Fruit fly (Drosophila melanogaster) whole organism, wandering third instar larva: ENCODE data around the gene Phf5a.
A peak's percentile ranks its signal among the peaks of the same experiment; 100 is the strongest.

ENCODE experiments used
- Abd-B ChIP-seq: fragments of >200 bp; optimal IDR thresholded peaks from 2 replicates; lab custom pipeline; 2017; ENCODE audit warnings: missing biosample characterization, missing genetic modification characterization
- CG9705 ChIP-seq: fragments of 200-800 bp; sonication (Bioruptor generic); optimal IDR thresholded peaks from 2 replicates; lab custom pipeline; 2018; ENCODE audit warnings: missing biosample characterization, mild to moderate bottlenecking, missing genetic modification characterization
- CrebA ChIP-seq: fragments of 200-800 bp; sonication (Bioruptor generic); optimal IDR thresholded peaks from 2 replicates; lab custom pipeline; 2016; ENCODE audit warnings: missing biosample characterization, mild to moderate bottlenecking, missing genetic modification characterization, borderline replicate concordance
- Dfd ChIP-seq: fragments of >200 bp; optimal IDR thresholded peaks from 2 replicates; lab custom pipeline; 2017; ENCODE audit warnings: missing biosample characterization, missing genetic modification characterization
- Dif ChIP-seq: fragments of 200-275, 200-300 bp; sonication (Bioruptor generic); optimal IDR thresholded peaks from 2 replicates; lab custom pipeline; 2018; ENCODE audit warnings: missing biosample characterization, missing genetic modification characterization; ENCODE audit not compliant: partially characterized antibody
- GATAd ChIP-seq: sonication (Bioruptor generic); optimal IDR thresholded peaks from 2 replicates; lab custom pipeline; 2016; ENCODE audit warnings: missing biosample characterization, missing genetic modification characterization
- HLH106 ChIP-seq: fragments of 200-800 bp; optimal IDR thresholded peaks from 3 replicates; lab custom pipeline; 2019; ENCODE audit warnings: missing biosample characterization, mild to moderate bottlenecking, missing genetic modification characterization, moderate library complexity
- Hnf4 ChIP-seq: fragments of 200-800 bp; sonication (Bioruptor generic); optimal IDR thresholded peaks from 2 replicates; lab custom pipeline; 2016; ENCODE audit warnings: missing biosample characterization, mild to moderate bottlenecking, missing genetic modification characterization
- Hr83 ChIP-seq: fragments of 200-300 bp; sonication (Bioruptor generic); optimal IDR thresholded peaks from 2 replicates; lab custom pipeline; 2016; ENCODE audit warnings: missing biosample characterization, mild to moderate bottlenecking, missing genetic modification characterization, moderate library complexity; ENCODE audit not compliant: poor library complexity, severe bottlenecking
- Jra ChIP-seq: sonication (Bioruptor generic); optimal IDR thresholded peaks from 2 replicates; lab custom pipeline; 2016; ENCODE audit warnings: missing biosample characterization, missing genetic modification characterization
- Mio ChIP-seq: sonication (Bioruptor generic); optimal IDR thresholded peaks from 2 replicates; lab custom pipeline; 2016; ENCODE audit warnings: missing biosample characterization, missing genetic modification characterization
- Myc ChIP-seq: fragments of >200 bp; optimal IDR thresholded peaks from 2 replicates; lab custom pipeline; 2017
- N ChIP-seq: fragments of >200 bp; optimal IDR thresholded peaks from 2 replicates; lab custom pipeline; 2018; ENCODE audit warnings: missing biosample characterization, missing external identifiers, missing genetic modification characterization
- Rel ChIP-seq, 2 experiments: fragments of 200-800 bp; sonication (Bioruptor generic) in 1 of 2; optimal IDR thresholded peaks; 2 replicates in 1 of 2; 3 replicates in 1 of 2; lab custom pipeline; 2016 to 2019; ENCODE audit warnings: mild to moderate bottlenecking in 2 of 2, missing biosample characterization in 2 of 2, missing genetic modification characterization in 2 of 2, moderate library complexity in 1 of 2
- Sp1 ChIP-seq: fragments of 200-800 bp; sonication (Bioruptor generic); optimal IDR thresholded peaks from 3 replicates; lab custom pipeline; 2019; ENCODE audit warnings: missing biosample characterization, mild to moderate bottlenecking, missing genetic modification characterization, moderate library complexity
- Vsx2 ChIP-seq: fragments of 200-300, 225-300 bp; sonication (Bioruptor generic); optimal IDR thresholded peaks from 2 replicates; lab custom pipeline; 2018; ENCODE audit warnings: missing biosample characterization, missing genetic modification characterization; ENCODE audit not compliant: partially characterized antibody
- brk ChIP-seq: fragments of 200-800 bp; sonication (Bioruptor generic); optimal IDR thresholded peaks from 2 replicates; lab custom pipeline; 2016; ENCODE audit warnings: missing biosample characterization, mild to moderate bottlenecking, missing genetic modification characterization
- dl ChIP-seq, 2 experiments: fragments of 175-275, 200-275 bp in 1 of 2; fragments of 200-275 bp in 1 of 2; sonication (Bioruptor generic); optimal IDR thresholded peaks; lab custom pipeline; 2018; ENCODE audit warnings: mild to moderate bottlenecking in 2 of 2, missing biosample characterization in 2 of 2, missing genetic modification characterization in 2 of 2, moderate library complexity in 2 of 2; ENCODE audit not compliant: partially characterized antibody in 2 of 2, insufficient read depth in 1 of 2
- dmrt93B ChIP-seq: fragments of 200-800 bp; sonication (Bioruptor generic); optimal IDR thresholded peaks from 2 replicates; lab custom pipeline; 2018; ENCODE audit warnings: missing biosample characterization, mild to moderate bottlenecking, missing genetic modification characterization
- dsf ChIP-seq: sonication (Bioruptor generic); optimal IDR thresholded peaks from 2 replicates; lab custom pipeline; 2016; ENCODE audit warnings: missing biosample characterization, missing genetic modification characterization, borderline replicate concordance
- ey ChIP-seq: fragments of 200-800 bp; sonication (Bioruptor generic); optimal IDR thresholded peaks from 2 replicates; lab custom pipeline; 2016; ENCODE audit warnings: missing biosample characterization, missing genetic modification characterization
- fru ChIP-seq: fragments of 200-800 bp; sonication (Bioruptor generic); optimal IDR thresholded peaks from 3 replicates; lab custom pipeline; 2016; ENCODE audit warnings: missing biosample characterization, mild to moderate bottlenecking, missing genetic modification characterization
- h ChIP-seq: fragments of 200-800 bp; sonication (Bioruptor generic); optimal IDR thresholded peaks from 3 replicates; lab custom pipeline; 2016; ENCODE audit warnings: missing biosample characterization, mild to moderate bottlenecking, missing genetic modification characterization
- jim ChIP-seq: fragments of 175-275, 200-325 bp; sonication (Bioruptor generic); optimal IDR thresholded peaks from 2 replicates; lab custom pipeline; 2016; ENCODE audit warnings: missing biosample characterization, mild to moderate bottlenecking, missing genetic modification characterization
- lola ChIP-seq: fragments of >200 bp; optimal IDR thresholded peaks from 2 replicates; lab custom pipeline; 2017; ENCODE audit warnings: missing biosample characterization, missing genetic modification characterization
- psq ChIP-seq: fragments of 200-800 bp; sonication (Bioruptor generic); optimal IDR thresholded peaks from 3 replicates; lab custom pipeline; 2017; ENCODE audit warnings: missing biosample characterization, mild to moderate bottlenecking, missing genetic modification characterization, moderate library complexity
- rgr ChIP-seq: fragments of 200-800 bp; sonication (Bioruptor generic); optimal IDR thresholded peaks from 3 replicates; lab custom pipeline; 2016; ENCODE audit warnings: missing biosample characterization, mild to moderate bottlenecking, missing genetic modification characterization
- sage ChIP-seq: fragments of 200-800 bp; sonication (Bioruptor generic); optimal IDR thresholded peaks from 2 replicates; lab custom pipeline; 2016; ENCODE audit warnings: missing biosample characterization, mild to moderate bottlenecking, missing genetic modification characterization
- tai ChIP-seq: sonication (Bioruptor generic); optimal IDR thresholded peaks from 2 replicates; lab custom pipeline; 2016; ENCODE audit warnings: missing biosample characterization, missing genetic modification characterization
- usp ChIP-seq: fragments of >200 bp; optimal IDR thresholded peaks from 2 replicates; lab custom pipeline; 2017; ENCODE audit warnings: missing biosample characterization, missing genetic modification characterization

Gene Phf5a

dm6 chr2L:6530952-6531512 lies 40.4 kb upstream of the Phf5a start:
- no peak for TF ChIP-seq Abd-B (GFP tag; lab: Kevin White, UChicago)
- no peak for TF ChIP-seq N

dm6 chr2L:6526996-6527395 lies 36.4 kb upstream of the Phf5a start:
- TF ChIP-seq Dif (no peak), Myc (lab: Kevin White, UChicago) (peak; percentile 64), GATAd (GFP tag; lab: Kevin White, UChicago) (no peak), CG9705 (GFP tag; lab: Kevin White, UChicago) (no peak), h (GFP tag; lab: Kevin White, UChicago) (peak; percentile 11), Vsx2 (no peak), Hr83 (GFP tag; lab: Kevin White, UChicago) (peak; percentile 16)

- TF ChIP-seq CrebA (GFP tag; lab: Kevin White, UChicago): no peak
- TF ChIP-seq brk (GFP tag; lab: Kevin White, UChicago): no peak
- no peak for TF ChIP-seq HLH106 (tag; lab: Kevin White, UChicago)
- no peak for TF ChIP-seq fru
- no peak for TF ChIP-seq rgr (GFP tag; lab: Kevin White, UChicago)
- no peak for TF ChIP-seq psq (GFP tag; lab: Kevin White, UChicago)
- TF ChIP-seq Jra: no peak
These were observed 23.3 kb upstream of the Phf5a start for dm6 chr2L:6513948-6514347.

- TF ChIP-seq lola (GFP tag; lab: Kevin White, UChicago) (no peak), fru (peak; percentile 9), sage (GFP tag; lab: Kevin White, UChicago) (no peak)
These were observed 18.0 kb upstream of the Phf5a start for dm6 chr2L:6508666-6509065.

dm6 chr2L:6503724-6504037 lies 13.0 kb upstream of the Phf5a start:
- TF ChIP-seq rgr (GFP tag; lab: Kevin White, UChicago) (no peak), h (GFP tag; lab: Kevin White, UChicago) (no peak), Hnf4 (no peak), usp (no peak), Dfd (GFP tag; lab: Kevin White, UChicago) (peak; percentile 54), fru (no peak), Sp1 (no peak), dl (GFP tag; optimal IDR thresholded peaks at IDR 0.05; lab: Kevin White, UChicago; ENCODE audit: insufficient read depth in 1 of 2, partially characterized antibody in 2 of 2) (no peak), brk (GFP tag; lab: Kevin White, UChicago) (no peak)
- TF ChIP-seq, all 38 proteins: peak for 1

dm6 chr2L:6502887-6503723 lies 12.5 kb upstream of the Phf5a start:
- TF ChIP-seq jim: no peak
- no peak for TF ChIP-seq tai (GFP tag; lab: Kevin White, UChicago)
- TF ChIP-seq usp: no peak
- TF ChIP-seq ey: no peak
- no peak for TF ChIP-seq dsf (GFP tag; lab: Kevin White, UChicago)
- TF ChIP-seq GATAd (GFP tag; lab: Kevin White, UChicago): no peak
- no peak for TF ChIP-seq Rel (GFP tag; optimal IDR thresholded peaks at IDR 0.05; lab: Kevin White, UChicago)
- no peak for TF ChIP-seq Rel (tag; optimal IDR thresholded peaks at IDR 0.05; lab: Kevin White, UChicago)
- TF ChIP-seq Mio: no peak
- no peak for TF ChIP-seq Dfd (GFP tag; lab: Kevin White, UChicago)
- no peak for TF ChIP-seq Jra
- TF ChIP-seq HLH106 (tag; lab: Kevin White, UChicago): no peak
- no peak for TF ChIP-seq CrebA (GFP tag; lab: Kevin White, UChicago)
- TF ChIP-seq rgr (GFP tag; lab: Kevin White, UChicago): no peak
- TF ChIP-seq Hr83 (GFP tag; lab: Kevin White, UChicago): no peak
- no peak for TF ChIP-seq dmrt93B
